Worm (Caenorhabditis elegans) whole organism, L2 larva: ENCODE results near the gene Y53G8AL.4.

Experiments used
- C34F6.9 ChIP-seq: fragments of 150-350 bp; optimal IDR thresholded peaks from 2 replicates; lab custom pipeline; 2014; ENCODE audit warnings: missing biosample characterization, missing genetic modification characterization
- F13H6.1 ChIP-seq: sonication (generic microtip); optimal IDR thresholded peaks from 2 replicates; lab custom pipeline; 2016; ENCODE audit warnings: missing genetic modification characterization, missing compliant biosample characterization
- R02D3.7 ChIP-seq: fragments of 150-350 bp; optimal IDR thresholded peaks from 2 replicates; lab custom pipeline; 2014; ENCODE audit warnings: missing biosample characterization, missing genetic modification characterization
- Y55F3AM.14 ChIP-seq: fragments of 200-800 bp; sonication (Bioruptor generic); optimal IDR thresholded peaks from 2 replicates; lab custom pipeline; 2018; ENCODE audit warnings: mild to moderate bottlenecking, missing genetic modification characterization, missing compliant biosample characterization
- alr-1 ChIP-seq: fragments of 150-350 bp; optimal IDR thresholded peaks from 2 replicates; lab custom pipeline; 2014; ENCODE audit warnings: missing biosample characterization, missing genetic modification characterization
- aly-2 ChIP-seq: fragments of 150-350 bp; optimal IDR thresholded peaks from 2 replicates; lab custom pipeline; 2014; ENCODE audit warnings: missing biosample characterization, missing genetic modification characterization
- ama-1 ChIP-seq: fragments of 150-350 bp; optimal IDR thresholded peaks from 2 replicates; lab custom pipeline; 2018; ENCODE audit warnings: inconsistent platforms
- blmp-1 ChIP-seq: sonication (generic microtip); optimal IDR thresholded peaks from 2 replicates; lab custom pipeline; 2017; ENCODE audit warnings: missing genetic modification characterization, mild to moderate bottlenecking, missing compliant biosample characterization, antibody characterized with exemption, moderate library complexity; ENCODE audit not compliant: insufficient read depth
- ceh-16 ChIP-seq: fragments of 150-350 bp; optimal IDR thresholded peaks from 2 replicates; lab custom pipeline; 2014; ENCODE audit warnings: missing biosample characterization, missing genetic modification characterization
- ceh-82 ChIP-seq: fragments of 150-350 bp; optimal IDR thresholded peaks from 2 replicates; lab custom pipeline; 2014; ENCODE audit warnings: missing biosample characterization, missing genetic modification characterization
- crh-2 ChIP-seq: sonication (generic microtip); optimal IDR thresholded peaks from 2 replicates; lab custom pipeline; 2017; ENCODE audit warnings: missing biosample characterization, missing genetic modification characterization
- dmd-4 ChIP-seq: sonication (generic microtip); optimal IDR thresholded peaks from 2 replicates; lab custom pipeline; 2017; ENCODE audit warnings: missing biosample characterization, missing genetic modification characterization
- egl-27 ChIP-seq: sonication (generic microtip); optimal IDR thresholded peaks from 3 replicates; lab custom pipeline; 2017; ENCODE audit warnings: missing biosample characterization, missing genetic modification reagents, missing genetic modification characterization
- elt-1 ChIP-seq: fragments of 150-350 bp; optimal IDR thresholded peaks from 2 replicates; lab custom pipeline; 2014; ENCODE audit warnings: missing biosample characterization, missing genetic modification characterization
- elt-3 ChIP-seq: sonication (generic microtip); optimal IDR thresholded peaks from 2 replicates; lab custom pipeline; 2017; ENCODE audit warnings: missing biosample characterization, missing genetic modification characterization
- fos-1 ChIP-seq: fragments of 150-350 bp; optimal IDR thresholded peaks from 2 replicates; lab custom pipeline; 2014; ENCODE audit warnings: missing biosample characterization, missing genetic modification characterization
- gmeb-1 ChIP-seq: fragments of 150-350 bp; optimal IDR thresholded peaks from 2 replicates; lab custom pipeline; 2014; ENCODE audit warnings: missing biosample characterization, missing genetic modification characterization
- lin-11 ChIP-seq: fragments of 150-350 bp; sonication (generic microtip); optimal IDR thresholded peaks from 2 replicates; lab custom pipeline; 2014; ENCODE audit warnings: missing biosample characterization, missing genetic modification characterization, inconsistent platforms, mixed read lengths
- lin-13 ChIP-seq: fragments of 150-350 bp; optimal IDR thresholded peaks from 2 replicates; lab custom pipeline; 2014; ENCODE audit warnings: missing biosample characterization, missing genetic modification reagents, missing genetic modification characterization
- lin-39 ChIP-seq: fragments of 150-350 bp; optimal IDR thresholded peaks from 2 replicates; lab custom pipeline; 2014; ENCODE audit warnings: missing biosample characterization, missing genetic modification reagents, missing genetic modification characterization
- lsy-2 ChIP-seq, 2 experiments: fragments of 150-350 bp in 1 of 2; sonication (generic microtip) in 1 of 2; optimal IDR thresholded peaks; 2 replicates each; lab custom pipeline; 2014 to 2017; ENCODE audit warnings: missing biosample characterization in 2 of 2, missing genetic modification characterization in 2 of 2
- mab-5 ChIP-seq: fragments of 150-350 bp; optimal IDR thresholded peaks from 2 replicates; lab custom pipeline; 2014; ENCODE audit warnings: missing biosample characterization, missing genetic modification characterization
- mbf-1 ChIP-seq: sonication (generic microtip); optimal IDR thresholded peaks from 2 replicates; lab custom pipeline; 2017; ENCODE audit warnings: missing biosample characterization, missing genetic modification characterization
- mdl-1 ChIP-seq, 2 experiments: fragments of 150-350 bp in 1 of 2; sonication (generic microtip) in 1 of 2; optimal IDR thresholded peaks; 2 replicates each; lab custom pipeline; 2017; ENCODE audit warnings: missing biosample characterization in 2 of 2, missing genetic modification characterization in 2 of 2
- nhr-10 ChIP-seq: sonication (generic microtip); optimal IDR thresholded peaks from 2 replicates; lab custom pipeline; 2017; ENCODE audit warnings: missing biosample characterization, missing genetic modification characterization
- nhr-12 ChIP-seq: fragments of 150-350 bp; optimal IDR thresholded peaks from 2 replicates; lab custom pipeline; 2014; ENCODE audit warnings: missing biosample characterization, missing genetic modification characterization
- nhr-129 ChIP-seq: fragments of 150-350 bp; optimal IDR thresholded peaks from 2 replicates; lab custom pipeline; 2014; ENCODE audit warnings: missing biosample characterization, missing genetic modification characterization
- nhr-21 ChIP-seq: fragments of 150-350 bp; optimal IDR thresholded peaks from 2 replicates; lab custom pipeline; 2014; ENCODE audit warnings: missing biosample characterization, missing genetic modification characterization
- nhr-23 ChIP-seq: fragments of 150-350 bp; optimal IDR thresholded peaks from 2 replicates; lab custom pipeline; 2014; ENCODE audit warnings: missing biosample characterization, missing genetic modification reagents, missing genetic modification characterization
- nhr-237 ChIP-seq: fragments of 150-350 bp; optimal IDR thresholded peaks from 2 replicates; lab custom pipeline; 2014; ENCODE audit warnings: missing biosample characterization, missing genetic modification characterization
- nhr-25 ChIP-seq: fragments of 150-350 bp; sonication (generic microtip); optimal IDR thresholded peaks from 3 replicates; lab custom pipeline; 2014; ENCODE audit warnings: missing biosample characterization, missing genetic modification characterization
- nhr-6 ChIP-seq: fragments of 150-350 bp; optimal IDR thresholded peaks from 2 replicates; lab custom pipeline; 2014; ENCODE audit warnings: missing biosample characterization, missing genetic modification characterization
- nhr-77 ChIP-seq: fragments of 150-350 bp; optimal IDR thresholded peaks from 2 replicates; lab custom pipeline; 2014; ENCODE audit warnings: missing biosample characterization, missing genetic modification characterization
- peb-1 ChIP-seq: fragments of 150-350 bp; optimal IDR thresholded peaks from 2 replicates; lab custom pipeline; 2014; ENCODE audit warnings: missing biosample characterization, missing genetic modification characterization
- sem-4 ChIP-seq: fragments of 150-350 bp; optimal IDR thresholded peaks from 2 replicates; lab custom pipeline; 2014; ENCODE audit warnings: missing biosample characterization, missing genetic modification reagents, missing genetic modification characterization
- skn-1 ChIP-seq: sonication (generic microtip); optimal IDR thresholded peaks from 2 replicates; lab custom pipeline; 2017; ENCODE audit warnings: missing biosample characterization, missing genetic modification characterization
- sma-9 ChIP-seq, 2 experiments: fragments of 150-350 bp in 1 of 2; sonication (generic microtip) in 1 of 2; optimal IDR thresholded peaks; 2 replicates each; lab custom pipeline; 2014 to 2016; ENCODE audit warnings: missing genetic modification characterization in 2 of 2, mild to moderate bottlenecking in 1 of 2, missing biosample characterization in 1 of 2, missing compliant biosample characterization in 1 of 2, missing genetic modification reagents in 1 of 2, moderate library complexity in 1 of 2
- snpc-4 ChIP-seq: fragments of 150-350 bp; optimal IDR thresholded peaks from 2 replicates; lab custom pipeline; 2014; ENCODE audit warnings: missing biosample characterization, missing genetic modification characterization
- unc-39 ChIP-seq: fragments of 150-350 bp; optimal IDR thresholded peaks from 2 replicates; lab custom pipeline; 2014; ENCODE audit warnings: missing biosample characterization, missing genetic modification characterization
- unc-55 ChIP-seq: fragments of 150-350 bp; sonication (generic microtip); optimal IDR thresholded peaks from 3 replicates; lab custom pipeline; 2014; ENCODE audit warnings: missing biosample characterization, missing genetic modification reagents, missing genetic modification characterization
- unc-62 ChIP-seq: fragments of 150-350 bp; optimal IDR thresholded peaks from 2 replicates; lab custom pipeline; 2014; ENCODE audit warnings: missing biosample characterization, missing genetic modification reagents, missing genetic modification characterization
- zag-1 ChIP-seq: fragments of 150-350 bp; optimal IDR thresholded peaks from 2 replicates; lab custom pipeline; 2014; ENCODE audit warnings: missing biosample characterization, missing genetic modification characterization
- ztf-1 ChIP-seq: fragments of 200-800 bp; sonication (Bioruptor generic); conservative IDR thresholded peaks from 2 replicates; pipeline ENCODE4 v1.3.6; 2022; ENCODE audit warnings: missing genetic modification characterization, missing compliant biosample characterization
- ztf-11 ChIP-seq: sonication (generic microtip); optimal IDR thresholded peaks from 2 replicates; lab custom pipeline; 2017; ENCODE audit warnings: missing biosample characterization, missing genetic modification characterization
- ztf-4 ChIP-seq: fragments of 150-350 bp; optimal IDR thresholded peaks from 2 replicates; lab custom pipeline; 2014; ENCODE audit warnings: missing biosample characterization, missing genetic modification characterization

Y53G8AL.4 gene

ce11 chrIII:3222707-3223106, 27.7 kb downstream of the Y53G8AL.4 start:
- TF ChIP-seq crh-2 (no peak), C34F6.9 (tag; lab: Kevin White, UChicago) (no peak), lin-11 (tag; lab: Kevin White, UChicago) (no peak), blmp-1 (tag; lab: Kevin White, UChicago) (no peak), sma-9 (GFP tag; optimal IDR thresholded peaks at IDR 0.05; lab: Kevin White, UChicago) (no peak), sma-9 (tag; optimal IDR thresholded peaks at IDR 0.05; lab: Kevin White, UChicago) (no peak), Y55F3AM.14 (GFP tag; lab: Kevin White, UChicago) (no peak), nhr-25 (tag; lab: Kevin White, UChicago) (no peak), nhr-23 (tag; lab: Kevin White, UChicago) (no peak), nhr-6 (tag; lab: Kevin White, UChicago) (no peak), ztf-4 (tag; lab: Kevin White, UChicago) (no peak), unc-62 (GFP tag; lab: Kevin White, UChicago) (no peak), F13H6.1 (tag; lab: Kevin White, UChicago) (no peak), mab-5 (tag; lab: Kevin White, UChicago) (no peak), lsy-2 (tag; optimal IDR thresholded peaks at IDR 0.05; lab: Kevin White, UChicago) (no peak)

ce11 chrIII:3220287-3220686, 30.2 kb downstream of the Y53G8AL.4 start:
- no peak for TF ChIP-seq R02D3.7 (tag; lab: Kevin White, UChicago)
- no peak for TF ChIP-seq ceh-82
- no peak for TF ChIP-seq nhr-77 (tag; lab: Kevin White, UChicago)
- no peak for TF ChIP-seq nhr-6 (tag; lab: Kevin White, UChicago)
- TF ChIP-seq nhr-237 (tag; lab: Kevin White, UChicago): no peak
- TF ChIP-seq nhr-10 (tag; lab: Kevin White, UChicago): no peak
- TF ChIP-seq blmp-1 (tag; lab: Kevin White, UChicago): no peak
- TF ChIP-seq fos-1 (tag; lab: Kevin White, UChicago): no peak
- no peak for TF ChIP-seq nhr-21
- TF ChIP-seq nhr-129 (tag; lab: Kevin White, UChicago): peak; percentile 39
- TF ChIP-seq dmd-4 (tag; lab: Kevin White, UChicago): no peak
- no peak for TF ChIP-seq gmeb-1 (tag; lab: Kevin White, UChicago)
- TF ChIP-seq lin-13 (GFP tag; lab: Kevin White, UChicago): peak; percentile 7
- TF ChIP-seq alr-1 (tag; lab: Kevin White, UChicago): no peak
- peak; percentile 72 for TF ChIP-seq unc-55 (GFP tag; lab: Kevin White, UChicago)
- no peak for TF ChIP-seq mab-5 (tag; lab: Kevin White, UChicago)
- no peak for TF ChIP-seq sem-4
- no peak for TF ChIP-seq snpc-4 (tag; lab: Kevin White, UChicago)
- no peak for TF ChIP-seq crh-2
- TF ChIP-seq unc-62 (GFP tag; lab: Kevin White, UChicago): no peak
- no peak for TF ChIP-seq mbf-1 (tag; lab: Kevin White, UChicago)
- no peak for TF ChIP-seq ama-1 (lab: Kevin White, UChicago)
- TF ChIP-seq lin-11 (tag; lab: Kevin White, UChicago): no peak
- TF ChIP-seq lsy-2 (tag; optimal IDR thresholded peaks at IDR 0.05; lab: Kevin White, UChicago): peak in 1 of 2 experiments; percentile 56
- TF ChIP-seq ceh-16 (tag; lab: Kevin White, UChicago): no peak
- TF ChIP-seq ztf-4 (tag; lab: Kevin White, UChicago): no peak
- peak; percentile 26 for TF ChIP-seq zag-1 (tag; lab: Kevin White, UChicago)
- TF ChIP-seq ztf-11 (tag; lab: Kevin White, UChicago): no peak
- TF ChIP-seq F13H6.1 (tag; lab: Kevin White, UChicago): peak; percentile 47
- TF ChIP-seq aly-2 (tag; lab: Kevin White, UChicago): no peak
- no peak for TF ChIP-seq nhr-25 (tag; lab: Kevin White, UChicago)
- TF ChIP-seq C34F6.9 (tag; lab: Kevin White, UChicago): peak; percentile 25
- no peak for TF ChIP-seq lin-39 (tag; lab: Kevin White, UChicago)
- TF ChIP-seq peb-1: no peak
- TF ChIP-seq elt-3 (tag; lab: Kevin White, UChicago): no peak
- no peak for TF ChIP-seq Y55F3AM.14 (GFP tag; lab: Kevin White, UChicago)
- TF ChIP-seq skn-1: no peak
- TF ChIP-seq nhr-12 (tag; lab: Kevin White, UChicago): no peak
- no peak for TF ChIP-seq egl-27 (tag; lab: Kevin White, UChicago)
- TF ChIP-seq mdl-1 (tag; optimal IDR thresholded peaks at IDR 0.05; lab: Kevin White, UChicago): peak in 1 of 2 experiments; percentile 21
- no peak for TF ChIP-seq unc-39
- TF ChIP-seq ztf-1 (GFP tag; lab: Robert Waterston, UW): no peak
- no peak for TF ChIP-seq nhr-23 (tag; lab: Kevin White, UChicago)
- no peak for TF ChIP-seq elt-1 (tag; lab: Kevin White, UChicago)
